Fruit fly (Drosophila melanogaster): ENCODE data around the gene CG9951.

dm6 chr3L:16845607-16846277 is 17.2 kb upstream of the CG9951 start, which contains the start of gene CG32161:
- TF ChIP-seq ttk (optimal IDR thresholded peaks at IDR 0.05) (no peak), Sin3A (optimal IDR thresholded peaks at IDR 0.05) (no peak), h (optimal IDR thresholded peaks at IDR 0.05) (no peak), insv (optimal IDR thresholded peaks at IDR 0.05) (no peak), psq (optimal IDR thresholded peaks at IDR 0.05) (no peak)

Measured in Kc167 (cell line).